Fruit fly (Drosophila melanogaster): Measurements from ENCODE around the gene CG31287.
"Not testable (repeated sequence)": the region's sequence is repeated elsewhere in the genome, so short reads cannot be mapped to it uniquely, and the experiment has no call there.

CG31287 gene

DNA sequence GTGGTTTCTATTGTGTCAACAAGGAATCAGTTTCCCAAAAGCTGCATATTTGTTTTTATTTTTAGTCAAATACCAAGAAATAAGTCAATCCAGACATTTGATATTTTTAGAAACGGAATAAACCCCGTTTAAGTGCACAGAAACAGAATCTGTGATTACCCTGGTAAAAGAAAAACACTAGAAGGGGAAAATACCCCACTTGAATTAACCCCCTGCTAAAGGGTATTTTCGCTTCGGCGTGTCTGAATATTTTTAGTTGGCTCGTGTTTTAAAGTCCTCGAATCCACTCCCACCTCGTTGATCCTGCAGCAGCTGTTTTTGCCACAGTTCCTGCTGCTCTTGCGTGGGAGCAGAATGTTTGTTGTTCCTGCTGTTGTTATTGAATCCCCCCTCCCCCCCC, 15.4 kb upstream of the CG31287 start:
- no peak for TF ChIP-seq psq (optimal IDR thresholded peaks at IDR 0.05)
- TF ChIP-seq h (optimal IDR thresholded peaks at IDR 0.05) = no peak
- no peak for TF ChIP-seq ttk (optimal IDR thresholded peaks at IDR 0.05)
- no peak for TF ChIP-seq Myc (optimal IDR thresholded peaks at IDR 0.05)
- TF ChIP-seq insv (optimal IDR thresholded peaks at IDR 0.05) = no peak
- no peak for TF ChIP-seq Sin3A (optimal IDR thresholded peaks at IDR 0.05)

DNA sequence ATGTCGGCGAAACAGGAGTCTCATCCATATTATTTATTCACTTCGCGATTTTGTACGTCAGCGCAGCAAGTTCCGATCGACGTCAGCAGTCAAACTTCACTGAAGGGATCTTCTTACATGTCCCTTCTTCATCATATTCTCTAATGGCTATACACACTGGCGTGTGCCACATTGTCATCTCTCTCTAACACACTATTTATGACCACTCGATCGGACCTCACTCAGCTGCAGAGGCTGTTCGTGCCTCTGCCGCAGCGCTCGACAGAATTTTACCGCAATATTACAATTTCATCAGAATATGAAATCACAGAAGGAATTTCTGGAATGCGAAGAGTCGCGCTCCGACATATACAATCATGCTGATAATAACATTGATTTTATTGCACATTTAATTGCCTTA, 13.7 kb upstream of the CG31287 start, which contains the start of gene Bin1:
TSS of gene Bin1 (minus strand) at position 101 of the 400 bp plus-strand sequence.
- TF ChIP-seq h, ttk, Myc (optimal IDR thresholded peaks at IDR 0.05): not testable (repeated sequence)

DNA sequence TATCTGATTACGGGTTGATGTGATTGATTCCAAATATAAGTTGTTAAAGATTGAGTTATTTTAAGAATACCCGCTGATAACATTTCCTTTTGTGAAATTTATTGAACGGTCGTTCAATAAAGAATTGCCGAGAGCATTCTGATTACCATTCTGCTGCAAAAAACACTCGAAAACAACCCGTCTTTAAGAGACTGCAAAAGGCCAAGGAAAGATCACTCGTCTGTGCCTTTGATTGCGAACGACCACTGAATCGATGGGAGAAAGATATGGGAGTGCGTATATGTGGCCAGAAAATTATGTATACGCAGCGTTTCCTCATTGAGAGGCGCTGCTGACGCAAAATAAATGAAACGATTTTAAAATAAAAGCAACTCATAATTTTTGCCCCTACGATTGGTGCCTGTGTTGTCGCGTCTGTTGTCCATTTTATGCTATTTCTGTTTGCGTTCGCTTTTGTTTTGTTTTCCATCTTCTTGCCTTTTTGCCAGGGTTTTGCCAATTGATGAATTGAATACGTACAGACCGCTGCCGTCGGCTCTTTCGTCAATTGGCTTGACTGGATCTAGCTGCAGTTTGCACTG, 12.9 kb upstream of the CG31287 start:
- TF ChIP-seq insv (optimal IDR thresholded peaks at IDR 0.05) = no peak
- no peak for TF ChIP-seq Sin3A (optimal IDR thresholded peaks at IDR 0.05)
- no peak for TF ChIP-seq psq (optimal IDR thresholded peaks at IDR 0.05)
- no peak for TF ChIP-seq ttk (optimal IDR thresholded peaks at IDR 0.05)
- TF ChIP-seq Myc (optimal IDR thresholded peaks at IDR 0.05) = no peak
- no peak for TF ChIP-seq h (optimal IDR thresholded peaks at IDR 0.05)

DNA sequence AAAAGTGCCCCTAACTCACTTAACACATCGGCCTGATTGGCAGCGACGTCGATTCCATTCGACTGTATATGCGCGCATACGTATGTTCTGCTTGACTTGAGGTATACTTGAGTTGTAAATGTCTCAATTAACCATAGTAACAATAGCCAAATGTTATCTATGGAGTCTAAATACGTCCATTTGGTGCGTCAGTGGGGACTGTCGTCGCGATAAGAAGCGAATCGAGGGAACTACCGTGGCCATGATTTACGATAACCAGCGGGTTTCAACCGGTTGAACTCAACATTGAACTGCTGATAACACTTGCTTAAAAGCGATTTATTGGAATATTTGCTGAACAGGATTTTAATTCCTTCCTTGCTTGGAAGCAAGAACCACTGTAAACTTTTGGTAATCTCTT, 12.4 kb upstream of the CG31287 start:
- no peak for TF ChIP-seq Sin3A (optimal IDR thresholded peaks at IDR 0.05)

DNA sequence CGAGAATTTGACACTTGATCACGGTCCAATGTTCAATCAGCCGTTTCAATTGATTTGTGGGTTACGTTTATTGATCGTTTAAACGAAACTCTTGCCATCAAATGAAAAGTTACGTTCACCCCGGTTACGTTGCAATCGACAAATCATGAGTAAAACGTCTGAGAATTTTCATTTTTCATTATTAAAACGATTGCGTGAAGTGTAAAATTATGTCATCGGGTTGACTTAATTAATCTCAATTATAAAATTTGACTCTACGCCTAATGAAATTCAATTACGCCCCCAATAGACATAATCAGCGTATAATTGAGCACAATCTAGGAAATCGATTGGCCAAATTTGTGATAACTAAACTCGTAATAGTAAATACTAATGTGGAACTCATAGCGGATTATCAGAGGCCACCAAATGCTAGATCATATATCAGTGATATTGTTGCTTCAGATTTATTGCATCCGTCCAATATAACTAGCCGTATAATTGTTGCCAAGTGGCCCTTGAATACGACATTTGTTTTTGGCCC, 2.6 kb upstream of the CG31287 start:
- TF ChIP-seq Sin3A (optimal IDR thresholded peaks at IDR 0.05) (no peak), psq (optimal IDR thresholded peaks at IDR 0.05) (no peak), insv (optimal IDR thresholded peaks at IDR 0.05) (no peak), ttk (optimal IDR thresholded peaks at IDR 0.05) (no peak), h (optimal IDR thresholded peaks at IDR 0.05) (no peak), Myc (optimal IDR thresholded peaks at IDR 0.05) (no peak)

DNA sequence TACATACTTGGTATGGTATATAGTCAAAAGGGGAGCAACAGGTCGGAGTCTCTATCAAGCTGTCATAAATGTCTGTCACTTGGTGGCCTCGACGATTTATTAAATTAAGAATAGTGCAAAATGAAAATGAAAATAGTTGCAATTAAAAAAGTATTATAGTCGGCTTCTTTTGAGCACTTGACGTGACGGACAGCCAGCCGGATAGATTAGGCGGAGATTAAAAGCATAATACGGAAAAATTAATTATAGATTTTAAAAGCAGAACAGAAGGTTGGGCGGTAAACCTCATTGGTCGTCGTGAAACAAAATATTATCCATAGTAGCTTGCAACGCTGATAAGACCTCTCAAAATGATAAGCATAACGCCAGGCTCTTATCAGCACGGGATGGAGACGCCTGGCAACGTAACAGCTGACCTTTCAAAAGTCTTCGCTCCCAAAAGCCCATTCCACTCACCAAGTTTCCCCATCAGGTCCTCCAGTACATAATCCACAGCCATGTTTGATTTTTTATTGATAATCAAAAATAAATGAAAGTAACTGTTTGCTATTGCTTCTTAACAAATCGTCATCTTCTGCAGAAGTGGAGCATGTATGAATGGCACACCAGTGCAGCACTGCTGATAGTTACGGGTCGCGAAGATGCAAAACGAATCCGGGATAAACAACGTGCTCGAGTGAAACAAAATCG, 691 bp upstream of the CG31287 start:
- TF ChIP-seq h (optimal IDR thresholded peaks at IDR 0.05) = no peak
- TF ChIP-seq insv (optimal IDR thresholded peaks at IDR 0.05) = no peak
- no peak for TF ChIP-seq Myc (optimal IDR thresholded peaks at IDR 0.05)
- TF ChIP-seq psq (optimal IDR thresholded peaks at IDR 0.05) = no peak
- TF ChIP-seq Sin3A (optimal IDR thresholded peaks at IDR 0.05) = no peak
- no peak for TF ChIP-seq ttk (optimal IDR thresholded peaks at IDR 0.05)

DNA sequence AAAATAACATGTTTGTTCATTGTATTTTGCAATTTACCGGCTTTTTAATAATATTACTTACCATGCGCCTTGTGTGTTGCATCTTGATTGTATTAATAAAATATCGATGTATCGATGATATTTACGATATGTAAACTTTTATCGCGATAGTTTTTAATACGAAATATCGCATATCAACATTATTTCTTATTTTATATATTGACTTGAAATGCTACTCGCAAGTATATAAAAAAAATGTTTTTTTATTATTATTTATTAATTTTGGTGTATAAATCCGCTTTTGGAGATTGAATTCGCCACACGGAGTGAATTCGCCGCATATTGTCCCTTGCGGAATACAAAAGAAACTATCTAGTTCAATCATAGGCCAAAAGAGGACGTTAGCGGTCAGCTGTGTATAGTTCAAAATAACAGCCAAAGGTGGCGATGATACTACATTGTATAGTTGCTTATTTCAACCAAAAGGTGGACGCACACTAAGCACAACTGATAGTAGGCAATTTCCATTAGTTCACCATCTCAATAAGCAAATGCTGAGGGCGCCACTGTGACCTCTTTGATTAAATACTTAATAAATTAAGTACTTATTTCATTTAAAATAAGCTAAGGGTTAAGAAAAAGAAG, 2.1 kb downstream of the CG31287 start, which contains the start of gene mtSSB:
TSS of gene mtSSB (minus strand) at position 96 of the 624 bp plus-strand sequence.
- TF ChIP-seq Myc (optimal IDR thresholded peaks at IDR 0.05) (no peak), Sin3A (optimal IDR thresholded peaks at IDR 0.05) (no peak), ttk (optimal IDR thresholded peaks at IDR 0.05) (no peak)

DNA sequence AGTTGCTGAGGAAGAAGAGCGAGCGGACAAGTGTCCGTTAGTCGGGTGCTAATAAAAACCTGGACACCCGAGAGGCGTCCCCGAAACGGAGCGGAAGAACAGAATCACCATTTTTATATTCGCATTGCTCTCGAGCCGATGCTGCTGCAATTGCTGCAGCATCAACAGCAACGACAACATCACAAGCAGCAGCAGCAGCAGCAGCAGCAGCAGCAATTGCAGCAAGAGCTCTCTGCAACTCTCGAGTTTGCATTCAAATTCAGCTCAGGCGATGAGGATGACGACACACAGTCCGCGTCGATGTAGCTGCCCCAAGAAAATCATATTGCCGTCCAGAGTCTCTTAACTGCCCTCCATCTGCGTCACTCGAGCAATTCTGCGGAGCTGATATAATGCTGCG, 3.0 kb downstream of the CG31287 start:
- TF ChIP-seq ttk (optimal IDR thresholded peaks at IDR 0.05) (no peak), psq (optimal IDR thresholded peaks at IDR 0.05) (no peak), insv (optimal IDR thresholded peaks at IDR 0.05) (no peak), Sin3A (optimal IDR thresholded peaks at IDR 0.05) (no peak), Myc (optimal IDR thresholded peaks at IDR 0.05) (no peak), h (optimal IDR thresholded peaks at IDR 0.05) (no peak)

DNA sequence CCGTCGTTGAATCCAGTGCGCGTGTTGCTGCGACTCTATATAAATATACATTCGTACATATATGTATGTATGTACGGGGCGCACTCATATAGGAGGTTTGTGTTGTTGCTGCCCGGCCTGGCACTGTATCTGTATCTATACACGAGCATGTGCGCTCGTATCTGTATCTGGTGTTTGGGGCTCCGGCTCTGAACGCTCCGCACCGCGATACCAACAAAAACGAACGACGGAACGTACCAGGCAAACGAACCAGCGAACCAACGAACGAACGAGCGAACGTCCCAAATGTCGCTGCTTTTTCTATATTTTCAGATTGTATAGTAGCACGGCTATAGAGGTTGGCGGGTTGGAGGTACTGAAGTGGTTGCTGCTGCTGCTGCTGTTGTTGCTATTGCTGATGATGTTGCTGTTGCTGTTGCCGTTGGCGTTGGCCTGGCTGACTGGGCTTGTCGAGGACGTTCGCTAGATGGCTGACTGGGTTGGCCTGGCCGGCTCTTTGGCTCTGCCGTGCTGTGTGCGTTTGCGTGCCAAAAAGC, 4.0 kb downstream of the CG31287 start:
- TF ChIP-seq insv (optimal IDR thresholded peaks at IDR 0.05) (no peak), h (optimal IDR thresholded peaks at IDR 0.05) (no peak), Sin3A (optimal IDR thresholded peaks at IDR 0.05) (no peak), Myc (optimal IDR thresholded peaks at IDR 0.05) (no peak), ttk (optimal IDR thresholded peaks at IDR 0.05) (no peak), psq (optimal IDR thresholded peaks at IDR 0.05) (no peak)

DNA sequence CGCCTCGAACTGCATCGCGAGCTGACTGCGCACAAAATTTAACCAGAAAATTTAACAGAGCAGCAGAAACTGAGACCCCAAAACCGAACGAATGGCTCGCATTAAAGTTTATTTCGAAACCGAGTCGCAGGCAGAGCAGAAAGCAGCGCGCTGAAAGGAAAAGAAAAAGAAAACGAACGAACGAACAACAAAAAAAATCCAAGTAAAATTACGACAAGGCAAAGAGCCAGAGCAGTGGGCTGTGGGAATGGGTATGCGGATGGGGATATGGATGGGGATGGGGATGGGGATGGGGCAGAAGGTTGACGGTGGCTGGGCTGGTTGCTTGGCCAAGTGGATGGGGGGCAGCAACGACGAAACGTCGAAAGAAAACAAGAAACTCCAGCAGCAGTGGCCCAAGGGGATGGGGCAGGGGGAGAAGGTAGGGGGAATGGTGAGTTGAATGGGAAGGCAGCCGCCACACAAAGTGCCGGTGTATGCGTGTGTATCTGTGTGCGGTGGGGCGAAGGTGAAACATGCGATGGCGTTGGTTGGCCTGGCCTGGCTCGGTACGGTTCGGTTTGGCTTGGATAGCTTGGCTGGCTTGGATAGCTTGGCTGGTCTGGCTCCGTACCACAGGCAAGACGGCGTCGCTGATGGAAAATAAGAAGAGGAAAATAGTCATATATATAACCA, 5.1 kb downstream of the CG31287 start:
- TF ChIP-seq Sin3A (optimal IDR thresholded peaks at IDR 0.05) = no peak
- no peak for TF ChIP-seq psq (optimal IDR thresholded peaks at IDR 0.05)
- TF ChIP-seq insv (optimal IDR thresholded peaks at IDR 0.05) = no peak
- no peak for TF ChIP-seq h (optimal IDR thresholded peaks at IDR 0.05)
- no peak for TF ChIP-seq Myc (optimal IDR thresholded peaks at IDR 0.05)
- no peak for TF ChIP-seq ttk (optimal IDR thresholded peaks at IDR 0.05)

DNA sequence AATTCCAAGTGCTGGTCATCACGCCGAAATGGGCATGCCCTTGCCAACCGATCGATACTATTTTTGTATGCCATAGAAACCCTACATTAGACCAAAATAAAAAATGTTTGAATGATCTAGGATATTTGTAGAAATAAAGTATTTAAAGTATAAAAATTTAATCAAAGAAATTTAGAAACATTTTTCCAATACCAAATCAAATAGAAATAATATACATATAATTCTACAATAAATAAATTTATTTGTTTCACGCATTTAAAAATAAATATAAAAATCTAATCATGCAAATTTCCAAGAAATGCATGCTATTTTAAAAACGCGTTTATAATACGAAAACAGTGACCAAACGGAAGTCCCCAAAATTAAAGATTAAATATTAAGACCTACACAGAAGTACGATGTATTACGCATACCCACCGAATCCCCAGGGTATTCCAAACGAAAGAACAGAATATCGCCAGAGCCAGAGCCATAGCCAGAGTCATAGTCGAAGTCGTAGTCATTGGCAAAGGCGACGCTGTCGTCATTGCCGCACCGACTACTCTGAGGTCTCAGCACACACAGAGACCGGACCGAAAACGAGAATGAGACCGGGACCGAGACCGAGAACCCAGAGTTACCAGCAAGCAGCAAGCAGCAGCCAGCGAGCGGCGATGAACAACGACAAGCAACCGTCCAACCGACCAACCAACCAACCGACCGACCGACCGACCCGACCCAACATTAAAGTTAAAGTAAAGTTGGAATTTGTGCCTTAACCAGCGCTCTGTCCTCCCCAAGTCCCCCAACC, 5.9 kb downstream of the CG31287 start:
- TF ChIP-seq Myc (optimal IDR thresholded peaks at IDR 0.05) = no peak
- no peak for TF ChIP-seq h (optimal IDR thresholded peaks at IDR 0.05)
- TF ChIP-seq insv (optimal IDR thresholded peaks at IDR 0.05) = no peak
- TF ChIP-seq Sin3A (optimal IDR thresholded peaks at IDR 0.05) = no peak

All from Kc167 (cell line).